Fruit fly (Drosophila melanogaster) whole organism, embryonic: ENCODE measurements around the gene CG17097.

Experiments
- Ada2b ChIP-seq: fragments of 200-800 bp; sonication (Bioruptor generic); IDR thresholded peaks from 2 replicates; pipeline ENCODE4 v1.3.6; 2022; ENCODE audit warnings: missing biosample characterization, missing genetic modification characterization
- CG10267 ChIP-seq: fragments of 200-800 bp; sonication (Bioruptor generic); optimal IDR thresholded peaks from 2 replicates; lab custom pipeline; 2018; ENCODE audit warnings: missing biosample characterization, mild to moderate bottlenecking, missing genetic modification characterization, moderate library complexity
- CG11504 ChIP-seq: fragments of 200-800 bp; sonication (Bioruptor generic); optimal IDR thresholded peaks from 3 replicates; lab custom pipeline; 2019; ENCODE audit warnings: missing biosample characterization, mild to moderate bottlenecking, missing genetic modification characterization, moderate library complexity
- CG11723 ChIP-seq: fragments of 200-800 bp; sonication (Bioruptor generic); optimal IDR thresholded peaks from 2 replicates; lab custom pipeline; 2017; ENCODE audit warnings: missing biosample characterization, mild to moderate bottlenecking, missing genetic modification characterization
- CG12769 ChIP-seq: fragments of 200-800 bp; sonication (Bioruptor generic); optimal IDR thresholded peaks from 2 replicates; lab custom pipeline; 2019; ENCODE audit warnings: missing biosample characterization, mild to moderate bottlenecking, missing genetic modification characterization, moderate library complexity
- CG14965 ChIP-seq: fragments of 200-800 bp; sonication (Bioruptor generic); optimal IDR thresholded peaks from 2 replicates; lab custom pipeline; 2016; ENCODE audit warnings: missing biosample characterization, missing genetic modification characterization, borderline replicate concordance
- CG1529 ChIP-seq: fragments of 200-800 bp; sonication (Bioruptor generic); optimal IDR thresholded peaks from 3 replicates; lab custom pipeline; 2018; ENCODE audit warnings: missing biosample characterization, missing genetic modification characterization
- CG1602 ChIP-seq: fragments of 200-800 bp; sonication (Bioruptor generic); optimal IDR thresholded peaks from 3 replicates; lab custom pipeline; 2016; ENCODE audit warnings: missing biosample characterization, missing genetic modification characterization
- CG1603 ChIP-seq: fragments of 200-800 bp; sonication (Bioruptor generic); optimal IDR thresholded peaks from 2 replicates; lab custom pipeline; 2019; ENCODE audit warnings: missing biosample characterization, mild to moderate bottlenecking, missing genetic modification characterization, moderate library complexity
- CG16815 ChIP-seq: fragments of 200-800 bp; sonication (Bioruptor generic); optimal IDR thresholded peaks from 3 replicates; lab custom pipeline; 2017; ENCODE audit warnings: missing biosample characterization, mild to moderate bottlenecking, missing genetic modification characterization
- CG17359 ChIP-seq: fragments of 200-800 bp; sonication (Bioruptor generic); optimal IDR thresholded peaks from 3 replicates; lab custom pipeline; 2018; ENCODE audit warnings: missing biosample characterization, mild to moderate bottlenecking, missing genetic modification characterization, moderate library complexity
- CG30020 ChIP-seq: fragments of 200-800 bp; optimal IDR thresholded peaks from 2 replicates; lab custom pipeline; 2019; ENCODE audit warnings: missing biosample characterization, mild to moderate bottlenecking, missing genetic modification characterization, moderate library complexity
- CG32772 ChIP-seq: fragments of 200-800 bp; sonication (Bioruptor generic); IDR thresholded peaks from 2 replicates; pipeline ENCODE4 v1.3.6; 2022; ENCODE audit warnings: missing biosample characterization, missing genetic modification characterization
- CG33213 ChIP-seq: fragments of 200-800 bp; sonication (Bioruptor generic); optimal IDR thresholded peaks from 3 replicates; lab custom pipeline; 2016; ENCODE audit warnings: missing biosample characterization, missing genetic modification characterization
- CG34224 ChIP-seq: fragments of 200-800 bp; sonication (Bioruptor generic); IDR thresholded peaks from 3 replicates; pipeline ENCODE4 v1.3.6; 2022; ENCODE audit warnings: missing biosample characterization, missing genetic modification characterization; ENCODE audit not compliant: partially characterized antibody
- CG34376 ChIP-seq: fragments of 200-800 bp; sonication (Bioruptor generic); optimal IDR thresholded peaks from 2 replicates; lab custom pipeline; 2018; ENCODE audit warnings: missing biosample characterization, mild to moderate bottlenecking, missing genetic modification characterization
- CG3726 ChIP-seq: fragments of 200-800 bp; sonication (Bioruptor generic); IDR thresholded peaks from 3 replicates; pipeline ENCODE4, ENCODE4 v1.3.6; 2022; ENCODE audit warnings: missing biosample characterization, missing genetic modification characterization
- CG4424 ChIP-seq: fragments of 200-800 bp; sonication (Bioruptor generic); optimal IDR thresholded peaks from 3 replicates; lab custom pipeline; 2016; ENCODE audit warnings: missing biosample characterization, missing genetic modification characterization
- CG6765 ChIP-seq: fragments of 200-800 bp; sonication (Bioruptor generic); optimal IDR thresholded peaks from 3 replicates; lab custom pipeline; 2017; ENCODE audit warnings: missing biosample characterization, mild to moderate bottlenecking, missing genetic modification characterization
- CG6854 ChIP-seq: fragments of 200-800 bp; sonication (Bioruptor generic); optimal IDR thresholded peaks from 3 replicates; lab custom pipeline; 2017; ENCODE audit warnings: missing biosample characterization, mild to moderate bottlenecking, missing genetic modification characterization
- CG7271 ChIP-seq: fragments of 200-800 bp; sonication (Bioruptor generic); optimal IDR thresholded peaks from 2 replicates; lab custom pipeline; 2018; ENCODE audit warnings: missing biosample characterization, mild to moderate bottlenecking, missing genetic modification characterization, moderate library complexity
- CG7556 ChIP-seq: fragments of 200-800 bp; sonication (Bioruptor generic); optimal IDR thresholded peaks from 2 replicates; lab custom pipeline; 2017; ENCODE audit warnings: missing biosample characterization, mild to moderate bottlenecking, missing genetic modification characterization
- CG8281 ChIP-seq: fragments of 200-800 bp; sonication (Bioruptor generic); optimal IDR thresholded peaks from 2 replicates; lab custom pipeline; 2018; ENCODE audit warnings: missing biosample characterization, mild to moderate bottlenecking, missing genetic modification characterization, moderate library complexity
- CG8388 ChIP-seq: fragments of 200-800 bp; sonication (Bioruptor generic); optimal IDR thresholded peaks from 2 replicates; lab custom pipeline; 2019; ENCODE audit warnings: missing biosample characterization, mild to moderate bottlenecking, missing genetic modification characterization, moderate library complexity
- CG8944 ChIP-seq: fragments of 200-800 bp; sonication (Bioruptor generic); optimal IDR thresholded peaks from 3 replicates; lab custom pipeline; 2016; ENCODE audit warnings: missing biosample characterization, missing genetic modification characterization
- CG9876 ChIP-seq: fragments of 200-800 bp; sonication (Bioruptor generic); optimal IDR thresholded peaks from 2 replicates; lab custom pipeline; 2016; ENCODE audit warnings: missing biosample characterization, missing genetic modification characterization
- CrebB ChIP-seq: fragments of 200-800 bp; sonication (Bioruptor generic); optimal IDR thresholded peaks from 3 replicates; lab custom pipeline; 2018; ENCODE audit warnings: missing biosample characterization, mild to moderate bottlenecking, missing genetic modification characterization
- D19B ChIP-seq: fragments of 200-800 bp; sonication (Bioruptor generic); optimal IDR thresholded peaks from 2 replicates; lab custom pipeline; 2017; ENCODE audit warnings: missing biosample characterization, mild to moderate bottlenecking, missing genetic modification characterization
- Dek ChIP-seq: fragments of 200-800 bp; sonication (Bioruptor generic); optimal IDR thresholded peaks from 3 replicates; lab custom pipeline; 2019; ENCODE audit warnings: missing biosample characterization, mild to moderate bottlenecking, missing genetic modification characterization, moderate library complexity
- Fer3 ChIP-seq: fragments of 200-800 bp; sonication (Bioruptor generic); optimal IDR thresholded peaks from 2 replicates; lab custom pipeline; 2018; ENCODE audit warnings: missing biosample characterization, mild to moderate bottlenecking, missing genetic modification characterization, moderate library complexity
- HLH3B ChIP-seq: fragments of 200-800 bp; sonication (Bioruptor generic); IDR thresholded peaks from 2 replicates; pipeline ENCODE4 v1.3.6; 2022; ENCODE audit warnings: missing biosample characterization, missing genetic modification characterization
- Meics ChIP-seq: fragments of 200-800 bp; sonication (Bioruptor generic); optimal IDR thresholded peaks from 2 replicates; lab custom pipeline; 2017; ENCODE audit warnings: missing biosample characterization, mild to moderate bottlenecking, missing genetic modification characterization
- Nf-YC ChIP-seq: fragments of 200-800 bp; optimal IDR thresholded peaks from 3 replicates; lab custom pipeline; 2019; ENCODE audit warnings: missing biosample characterization, mild to moderate bottlenecking, missing genetic modification characterization, moderate library complexity
- TFAM ChIP-seq: fragments of 200-800 bp; sonication (Bioruptor generic); optimal IDR thresholded peaks from 2 replicates; lab custom pipeline; 2017; ENCODE audit warnings: missing biosample characterization, missing genetic modification characterization, inconsistent platforms
- abd-A ChIP-seq: fragments of 200-800 bp; sonication (Bioruptor generic); optimal IDR thresholded peaks from 3 replicates; lab custom pipeline; 2019; ENCODE audit warnings: missing biosample characterization, mild to moderate bottlenecking, missing genetic modification characterization, moderate library complexity
- bigmax ChIP-seq: fragments of 200-800 bp; sonication (Bioruptor generic); optimal IDR thresholded peaks from 2 replicates; lab custom pipeline; 2018; ENCODE audit warnings: missing biosample characterization, mild to moderate bottlenecking, missing genetic modification characterization
- br ChIP-seq: fragments of >200 bp; optimal IDR thresholded peaks from 2 replicates; lab custom pipeline; 2017
- danr ChIP-seq: fragments of 200-800 bp; sonication (Bioruptor generic); IDR thresholded peaks from 2 replicates; pipeline ENCODE4 v1.3.6; 2022; ENCODE audit warnings: missing biosample characterization, missing genetic modification characterization
- esg ChIP-seq: fragments of 200-800 bp; sonication (Bioruptor generic); conservative IDR thresholded peaks from 2 replicates; pipeline ENCODE4 v1.3.6; 2022; ENCODE audit warnings: missing biosample characterization, missing genetic modification characterization
- gem ChIP-seq: fragments of 200-800 bp; sonication (Bioruptor generic); optimal IDR thresholded peaks from 2 replicates; lab custom pipeline; 2019; ENCODE audit warnings: missing biosample characterization, mild to moderate bottlenecking, missing genetic modification characterization, moderate library complexity
- lilli ChIP-seq: fragments of 200-800 bp; sonication (Bioruptor generic); optimal IDR thresholded peaks from 3 replicates; lab custom pipeline; 2016; ENCODE audit warnings: missing biosample characterization, missing genetic modification characterization
- prd ChIP-seq, 3 experiments: fragments of >200 bp in 2 of 3; fragments of 200-800 bp in 1 of 3; sonication (Bioruptor generic) in 1 of 3; optimal IDR thresholded peaks in 2 of 3; IDR thresholded peaks in 1 of 3; 2 replicates in 2 of 3; 3 replicates in 1 of 3; pipeline versions ENCODE4 v1.3.6 to Lab custom; 2017 to 2022; ENCODE audit warnings: missing biosample characterization in 1 of 3, missing genetic modification characterization in 1 of 3
- pros ChIP-seq: fragments of 200-800 bp; sonication (Bioruptor generic); optimal IDR thresholded peaks from 3 replicates; lab custom pipeline; 2019; ENCODE audit warnings: missing biosample characterization, mild to moderate bottlenecking, missing genetic modification characterization, moderate library complexity
- sc ChIP-seq, 3 experiments: fragments of >200 bp in 2 of 3; fragments of 200-800 bp in 1 of 3; sonication (Bioruptor generic) in 1 of 3; optimal IDR thresholded peaks; 2 replicates in 2 of 3; 3 replicates in 1 of 3; lab custom pipeline; 2017; ENCODE audit warnings: mild to moderate bottlenecking in 1 of 3, missing biosample characterization in 1 of 3, missing genetic modification characterization in 1 of 3, missing genetic modification reagents in 1 of 3
- sim ChIP-seq: fragments of 200-800 bp; sonication (Bioruptor generic); IDR thresholded peaks from 2 replicates; pipeline ENCODE4 v1.3.6; 2022; ENCODE audit warnings: missing biosample characterization, missing genetic modification characterization
- slp2 ChIP-seq: fragments of 200-800 bp; sonication (Bioruptor generic); optimal IDR thresholded peaks from 2 replicates; lab custom pipeline; 2016; ENCODE audit warnings: missing biosample characterization, missing genetic modification characterization
- tna ChIP-seq: fragments of 200-800 bp; sonication (Bioruptor generic); IDR thresholded peaks from 2 replicates; pipeline ENCODE4 v1.3.6; 2022; ENCODE audit warnings: missing biosample characterization, missing genetic modification characterization; ENCODE audit not compliant: partially characterized antibody
- tup ChIP-seq: fragments of 200-800 bp; sonication (Bioruptor generic); optimal IDR thresholded peaks from 2 replicates; lab custom pipeline; 2016; ENCODE audit warnings: missing biosample characterization, mild to moderate bottlenecking, missing genetic modification characterization, moderate library complexity

The CG17097 gene

DNA sequence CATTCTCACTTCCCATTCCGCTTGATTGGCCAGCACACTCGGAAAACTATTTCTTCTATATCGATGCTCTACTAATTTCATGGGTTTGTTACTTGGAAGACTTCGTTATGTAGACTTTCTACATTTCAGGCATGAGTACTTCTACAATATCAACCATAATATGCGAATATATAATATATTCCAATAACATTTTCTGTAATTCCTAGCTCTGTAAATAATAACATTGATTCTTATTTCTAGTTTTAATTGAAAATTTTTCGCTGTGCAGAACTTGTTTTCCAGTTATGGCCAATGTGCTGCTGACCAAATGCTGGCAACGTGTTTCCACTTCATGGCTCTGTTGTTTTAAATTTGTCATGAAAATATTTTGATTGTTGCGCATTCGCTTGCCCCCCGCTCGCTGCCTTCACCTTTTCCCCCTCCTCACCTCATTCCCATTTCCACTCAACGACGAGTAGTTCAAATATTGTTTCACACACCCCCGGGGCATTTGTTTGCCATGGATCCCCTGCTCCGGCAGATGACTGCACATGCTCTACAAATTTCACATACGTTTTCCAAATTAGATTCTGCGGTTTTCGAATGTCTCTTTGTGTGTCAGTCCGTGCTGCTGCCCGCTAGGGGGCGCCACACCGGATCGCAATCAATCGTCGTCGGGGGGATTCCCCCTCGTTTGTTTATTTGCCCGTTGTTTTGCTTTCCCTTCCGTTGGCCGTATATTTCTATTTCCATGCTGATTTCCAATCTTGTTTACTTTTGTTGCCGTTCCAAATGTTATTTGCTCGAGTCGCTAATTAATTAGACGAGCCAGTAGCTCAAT lies 31.3 kb upstream of the CG17097 start (continued):
- peak; percentile 96 for TF ChIP-seq CG14965 (GFP tag; lab: Kevin White, UChicago)
- TF ChIP-seq CrebB (tag; lab: Kevin White, UChicago): no peak
- TF ChIP-seq Nf-YC (tag; lab: Kevin White, UChicago): no peak
- no peak for TF ChIP-seq danr (GFP tag; lab: Robert Waterston, UW)
- TF ChIP-seq CG8388: no peak
- TF ChIP-seq CG17359: no peak
- TF ChIP-seq CG4424 (GFP tag; lab: Kevin White, UChicago): no peak
- no peak for TF ChIP-seq CG33213
- no peak for TF ChIP-seq slp2 (GFP tag; lab: Kevin White, UChicago)
- no peak for TF ChIP-seq CG7271
- no peak for TF ChIP-seq D19B
- TF ChIP-seq CG11723 (GFP tag; lab: Kevin White, UChicago): no peak
- TF ChIP-seq CG30020 (tag; lab: Kevin White, UChicago): no peak
- TF ChIP-seq CG34376 (GFP tag; lab: Kevin White, UChicago): no peak
- TF ChIP-seq pros (GFP tag; lab: Kevin White, UChicago): no peak
- no peak for TF ChIP-seq bigmax (GFP tag; lab: Kevin White, UChicago)
- TF ChIP-seq CG1529 (GFP tag; lab: Kevin White, UChicago): no peak
- no peak for TF ChIP-seq Dek (tag; lab: Kevin White, UChicago)
- no peak for TF ChIP-seq Meics
- TF ChIP-seq CG1602 (GFP tag; lab: Kevin White, UChicago): no peak
- TF ChIP-seq sc (optimal IDR thresholded peaks at IDR 0.05; lab: Kevin White, UChicago): no peak
- no peak for TF ChIP-seq sc (GFP tag; optimal IDR thresholded peaks at IDR 0.05; lab: Kevin White, UChicago)
- no peak for TF ChIP-seq CG10267 (tag; lab: Kevin White, UChicago)
- no peak for TF ChIP-seq tna
- no peak for TF ChIP-seq CG3726 (GFP tag; lab: Robert Waterston, UW)
- peak; percentile 27 for TF ChIP-seq gem (tag; lab: Kevin White, UChicago)
- no peak for TF ChIP-seq br (lab: Kevin White, UChicago)
- no peak for TF ChIP-seq CG12769 (tag; lab: Kevin White, UChicago)
- TF ChIP-seq abd-A (tag; lab: Kevin White, UChicago): no peak
- no peak for TF ChIP-seq prd (optimal IDR thresholded peaks at IDR 0.05; lab: Kevin White, UChicago)
- TF ChIP-seq prd (GFP tag; IDR thresholded peaks at IDR 0.05; lab: Robert Waterston, UW): 0 out of 3 replicates have a peak, but pooled peaks have one; percentile 10
- TF ChIP-seq Ada2b (GFP tag; lab: Robert Waterston, UW): no peak
- no peak for TF ChIP-seq TFAM (GFP tag; lab: Kevin White, UChicago)
- TF ChIP-seq CG6854: no peak
- no peak for TF ChIP-seq CG8281 (tag; lab: Kevin White, UChicago)
- no peak for TF ChIP-seq Fer3 (tag; lab: Kevin White, UChicago)
- TF ChIP-seq CG8944: no peak
- peak; percentile 16 for TF ChIP-seq CG1603 (tag; lab: Kevin White, UChicago)
- no peak for TF ChIP-seq esg
- no peak for TF ChIP-seq CG32772 (GFP tag; lab: Robert Waterston, UW)
- no peak for TF ChIP-seq CG34224 (GFP tag; lab: Robert Waterston, UW)
- no peak for TF ChIP-seq CG7556 (GFP tag; lab: Kevin White, UChicago)
- peak; percentile 38; the same call in 1 of the 2 replicates for TF ChIP-seq sim (GFP tag; lab: Robert Waterston, UW)
- 0 out of 2 replicates have a peak, but pooled peaks have one; percentile 29 for TF ChIP-seq HLH3B
- peak; percentile 49 for TF ChIP-seq CG11504 (tag; lab: Kevin White, UChicago)
- TF ChIP-seq CG9876 (GFP tag; lab: Kevin White, UChicago): no peak
- no peak for TF ChIP-seq lilli (GFP tag; lab: Kevin White, UChicago)
- no peak for TF ChIP-seq CG6765
- no peak for TF ChIP-seq CG16815 (GFP tag; lab: Kevin White, UChicago)
- TF ChIP-seq tup (GFP tag; lab: Kevin White, UChicago): no peak
